Worm (Caenorhabditis elegans) whole organism, early embryonic: ENCODE measurements around the gene vha-19.

Experiments used
- B0310.2 ChIP-seq: sonication (generic microtip); optimal IDR thresholded peaks from 2 replicates; lab custom pipeline; 2016; ENCODE audit warnings: mild to moderate bottlenecking, missing genetic modification characterization, missing compliant biosample characterization
- F13C5.2 ChIP-seq: sonication (generic microtip); optimal IDR thresholded peaks from 2 replicates; lab custom pipeline; 2017; ENCODE audit warnings: mild to moderate bottlenecking, missing genetic modification characterization, inconsistent platforms, missing compliant biosample characterization
- ama-1 ChIP-seq: fragments of 150-350 bp; optimal IDR thresholded peaks from 2 replicates; lab custom pipeline; 2014
- ceh-13 ChIP-seq: fragments of 200-800 bp; sonication (Bioruptor generic); optimal IDR thresholded peaks from 2 replicates; lab custom pipeline; 2018; ENCODE audit warnings: mild to moderate bottlenecking, missing genetic modification characterization, missing compliant biosample characterization
- ceh-36 ChIP-seq: sonication (generic microtip); optimal IDR thresholded peaks from 2 replicates; lab custom pipeline; 2016; ENCODE audit warnings: missing genetic modification characterization, inconsistent platforms, missing compliant biosample characterization
- ets-7 ChIP-seq: sonication (generic microtip); optimal IDR thresholded peaks from 2 replicates; lab custom pipeline; 2016; ENCODE audit warnings: missing genotype, missing genetic modification characterization, missing compliant biosample characterization
- flt-1 ChIP-seq: fragments of 200-800 bp; sonication (Bioruptor generic); IDR thresholded peaks from 2 replicates; pipeline ENCODE4 v1.3.6; 2022; ENCODE audit warnings: missing genetic modification characterization, missing compliant biosample characterization
- hmg-4 ChIP-seq: fragments of 200-800 bp; sonication (Bioruptor generic); optimal IDR thresholded peaks from 2 replicates; lab custom pipeline; 2018; ENCODE audit warnings: mild to moderate bottlenecking, missing genetic modification characterization, missing compliant biosample characterization
- scrt-1 ChIP-seq: fragments of 200-800 bp; sonication (Bioruptor generic); IDR thresholded peaks from 2 replicates; pipeline ENCODE4 v1.3.6; 2022; ENCODE audit warnings: missing genetic modification characterization, missing compliant biosample characterization
- sea-1 ChIP-seq: fragments of 200-800 bp; sonication (Bioruptor generic); conservative IDR thresholded peaks from 2 replicates; pipeline ENCODE4 v1.3.6; 2022; ENCODE audit warnings: missing genetic modification characterization, missing compliant biosample characterization
- tbx-11 ChIP-seq: fragments of 200-800 bp; sonication (Bioruptor generic); IDR thresholded peaks from 2 replicates; pipeline ENCODE4 v1.3.6; 2022; ENCODE audit warnings: missing genetic modification characterization, missing compliant biosample characterization
- tbx-37 ChIP-seq: fragments of 200-800 bp; sonication (Bioruptor generic); conservative IDR thresholded peaks from 2 replicates; pipeline ENCODE4 v1.3.6; 2022; ENCODE audit warnings: missing genetic modification reagents, missing genetic modification characterization, missing compliant biosample characterization
- tra-4 ChIP-seq: sonication (generic microtip); optimal IDR thresholded peaks from 2 replicates; lab custom pipeline; 2017; ENCODE audit warnings: missing genetic modification characterization, missing compliant biosample characterization

DNA sequence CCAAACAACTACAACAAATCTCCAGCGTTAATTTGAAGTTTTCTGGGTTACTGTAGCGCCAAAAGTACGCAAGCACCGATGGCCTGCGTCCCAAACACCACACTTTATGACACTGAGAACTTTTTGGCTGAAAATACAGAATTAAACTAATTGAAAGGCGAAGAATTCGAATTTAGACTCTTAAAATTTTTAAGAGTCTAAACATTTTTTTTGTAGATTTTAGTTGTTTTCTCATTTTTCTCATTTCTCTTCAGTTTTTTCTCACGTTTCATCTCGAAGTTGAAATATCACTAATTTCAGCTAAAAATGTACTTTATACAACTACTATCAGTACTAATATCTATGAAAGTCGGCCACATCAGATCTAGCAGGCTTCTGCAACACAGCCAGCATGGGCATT lies 46.4 kb downstream of the vha-19 start, which contains the start of gene lgc-9:
- no peak for TF ChIP-seq B0310.2 (tag; lab: Kevin White, UChicago)
- TF ChIP-seq sea-1 (GFP tag; lab: Robert Waterston, UW): no peak
- TF ChIP-seq ceh-13 (GFP tag; lab: Kevin White, UChicago): no peak
- no peak for TF ChIP-seq scrt-1 (GFP tag; lab: Robert Waterston, UW)
- no peak for TF ChIP-seq flt-1 (GFP tag; lab: Robert Waterston, UW)
- no peak for TF ChIP-seq ets-7 (tag; lab: Kevin White, UChicago)
- TF ChIP-seq hmg-4 (GFP tag; lab: Kevin White, UChicago): no peak
- TF ChIP-seq tbx-37 (GFP tag; lab: Robert Waterston, UW): no peak
- no peak for TF ChIP-seq ceh-36 (tag; lab: Kevin White, UChicago)
- no peak for TF ChIP-seq ama-1 (lab: Kevin White, UChicago)
- no peak for TF ChIP-seq F13C5.2 (tag; lab: Kevin White, UChicago)
- TF ChIP-seq tbx-11 (GFP tag; lab: Robert Waterston, UW): no peak
- no peak for TF ChIP-seq tra-4
